Worm (Caenorhabditis elegans) whole organism, dauer: ENCODE data around the gene ZK675.4.

Experiments
- unc-62 ChIP-seq: sonication (generic microtip); optimal IDR thresholded peaks from 2 replicates; lab custom pipeline; 2017; ENCODE audit warnings: missing biosample characterization, missing genetic modification reagents, missing genetic modification characterization

ZK675.4 gene

DNA sequence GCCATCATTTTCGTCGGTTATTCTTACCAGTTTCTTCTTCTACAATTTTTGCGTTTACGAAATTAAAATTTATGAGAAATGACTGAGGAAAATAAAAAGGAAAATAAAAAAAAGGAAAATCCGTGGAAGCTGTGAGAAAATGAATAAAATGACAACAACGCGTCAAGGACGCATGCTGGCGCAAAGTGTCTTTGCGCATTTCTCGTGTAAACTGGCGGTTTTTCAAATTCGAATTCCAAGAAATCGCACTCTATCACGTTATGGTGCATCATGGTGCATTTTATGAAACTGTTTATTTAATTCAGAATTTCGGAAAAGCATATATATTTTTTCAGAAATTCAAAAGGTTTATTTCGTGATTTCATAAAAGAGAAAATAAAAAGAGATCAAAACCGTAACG is 34.1 kb downstream of the ZK675.4 start, which contains the start of gene dbt-1:
TSS of gene dbt-1 (minus strand) at position 39 of the 400 bp plus-strand sequence.
- TF ChIP-seq unc-62: no peak

DNA sequence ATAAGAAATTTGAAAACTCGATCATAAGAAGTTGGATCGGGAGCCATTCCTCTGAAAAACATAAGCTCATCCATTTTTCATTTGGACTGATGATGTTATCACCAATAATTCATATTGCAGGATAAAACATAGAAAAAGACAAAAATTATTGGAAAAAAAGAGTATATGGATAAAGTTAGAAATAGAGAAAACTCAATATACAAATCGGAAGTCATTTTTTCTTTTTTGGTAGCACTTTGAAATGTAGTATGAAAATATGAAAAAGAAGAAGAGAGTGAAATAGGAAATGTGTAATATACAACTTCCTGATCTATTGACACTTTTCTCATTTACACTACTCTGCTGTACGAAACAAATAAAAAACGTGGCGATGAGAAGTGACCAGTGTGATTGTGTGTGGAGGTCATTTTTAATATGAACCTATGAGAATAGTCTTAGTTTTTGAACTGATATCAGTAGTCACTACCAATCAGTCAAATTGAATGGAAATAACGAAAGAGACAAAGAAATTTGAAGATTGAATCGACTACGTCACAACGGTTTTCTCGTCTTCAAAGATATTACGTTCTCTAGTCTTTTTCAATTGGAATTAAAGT is 35.8 kb downstream of the ZK675.4 start, which contains the start of gene ZK669.5:
TSS of gene ZK669.5 (minus strand) at position 51 of the 596 bp plus-strand sequence.
- TF ChIP-seq unc-62: no peak

DNA sequence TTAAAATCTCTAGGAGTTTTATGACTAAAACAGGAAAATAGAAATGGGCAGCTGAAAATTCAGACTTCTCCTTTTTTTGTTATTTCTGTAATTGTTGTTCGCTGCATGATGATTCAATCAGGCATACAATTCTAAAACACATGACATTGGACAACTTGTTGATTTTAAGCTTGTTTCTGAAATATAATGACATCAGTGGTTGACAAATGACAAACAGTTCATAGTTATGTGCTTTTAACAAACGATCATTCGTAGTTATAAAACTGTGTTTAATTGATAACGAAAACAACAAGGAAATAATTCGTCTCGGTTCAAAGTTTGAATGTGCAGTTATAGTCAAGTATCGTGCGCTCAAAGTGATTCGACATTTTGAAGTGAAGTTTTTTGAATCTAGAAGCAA is 37.2 kb downstream of the ZK675.4 start:
- no peak for TF ChIP-seq unc-62

DNA sequence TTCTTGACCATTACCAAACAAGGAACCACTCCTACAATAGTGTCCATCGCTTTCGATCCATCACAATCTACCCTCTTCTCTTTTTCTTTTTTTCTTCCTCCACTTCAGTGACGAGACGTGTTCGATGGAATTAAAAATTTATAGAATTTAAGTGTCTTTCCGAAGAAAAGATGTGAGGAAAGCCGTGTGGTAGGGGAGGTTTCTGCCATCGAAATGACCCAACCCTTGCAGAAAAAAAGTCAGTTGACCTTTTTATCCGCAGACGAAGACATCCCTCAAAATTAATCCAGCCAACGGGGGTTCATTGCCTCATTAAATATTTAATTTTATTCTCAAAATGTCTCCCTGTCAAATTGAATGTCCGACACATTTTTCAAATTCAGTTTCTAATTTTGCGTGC is 44.4 kb downstream of the ZK675.4 start:
- TF ChIP-seq unc-62: no peak

DNA sequence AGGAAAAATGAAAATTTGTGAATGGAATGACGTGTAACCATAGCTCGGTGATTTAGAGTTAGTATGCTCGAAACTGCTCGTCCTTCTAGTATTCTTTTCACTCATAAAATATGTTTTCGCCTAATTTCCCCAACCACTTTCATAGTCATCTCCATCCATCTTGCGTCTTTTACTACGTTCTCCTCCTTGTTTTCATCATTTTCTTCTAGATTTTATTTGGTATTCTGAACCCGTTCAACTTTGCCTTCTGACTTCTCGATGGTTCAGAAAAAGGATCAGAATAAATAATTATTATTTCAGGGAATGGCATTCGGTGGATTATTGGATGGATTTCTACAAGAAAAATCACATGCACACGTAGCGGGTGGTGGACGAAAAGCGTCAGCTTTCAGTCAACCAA is 47.4 kb downstream of the ZK675.4 start, which contains the start of gene C04H4.1:
TSS of gene C04H4.1 (plus strand) at position 301 of the 400 bp plus-strand sequence.
- no peak for TF ChIP-seq unc-62
